Worm (Caenorhabditis elegans) whole organism, midembryonic: Measurements from ENCODE around the gene ags-3.

ENCODE experiments used
- flt-1 ChIP-seq: fragments of 200-800 bp; sonication (Bioruptor generic); IDR thresholded peaks from 2 replicates; pipeline ENCODE4 v1.3.6; 2022; ENCODE audit warnings: missing genetic modification characterization, missing compliant biosample characterization
- med-1 ChIP-seq: sonication (generic microtip); optimal IDR thresholded peaks from 2 replicates; lab custom pipeline; 2017; ENCODE audit warnings: missing genetic modification characterization, mild to moderate bottlenecking, missing compliant biosample characterization, antibody characterized with exemption, missing genetic modification reagents; ENCODE audit not compliant: insufficient read depth

DNA sequence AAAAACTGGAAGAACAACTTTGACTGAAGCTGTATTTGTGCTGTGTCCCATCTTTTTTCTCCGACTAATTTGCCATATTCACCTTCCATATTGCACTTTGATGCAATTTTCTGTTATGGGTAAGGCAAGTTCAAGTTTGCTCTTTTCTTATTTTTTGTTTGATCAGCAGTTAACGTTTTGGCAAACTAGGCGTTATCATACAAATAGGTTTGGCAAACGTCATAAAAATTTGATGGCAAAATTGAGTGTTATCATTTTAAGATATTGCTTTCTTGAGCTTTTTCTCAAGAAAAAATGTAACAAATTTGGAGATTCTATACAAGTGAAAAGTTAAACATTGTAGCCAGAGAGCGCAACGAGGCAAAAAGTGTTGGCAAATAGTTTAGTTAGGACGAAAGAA lies 41.4 kb downstream of the ags-3 start:
- TF ChIP-seq flt-1 (GFP tag; lab: Robert Waterston, UW) (no peak), med-1 (GFP tag; lab: Kevin White, UChicago) (no peak)
